Fruit fly (Drosophila melanogaster) whole organism, pupa: ENCODE results near the gene Lk.
A peak's percentile ranks its signal among the peaks of the same experiment; 100 is the strongest.

Source experiments
- CG10348 ChIP-seq: fragments of 200-800 bp; sonication (Bioruptor generic); IDR thresholded peaks from 2 replicates; pipeline ENCODE4 v1.3.6; 2022; ENCODE audit warnings: missing biosample characterization, missing genetic modification characterization
- CG12605 ChIP-seq: fragments of 200-800 bp; sonication (Bioruptor generic); IDR thresholded peaks from 2 replicates; pipeline ENCODE4 v1.3.6; 2022; ENCODE audit warnings: missing biosample characterization, missing genetic modification characterization
- CG13204 ChIP-seq: fragments of 200-800 bp; sonication (Bioruptor generic); optimal IDR thresholded peaks from 2 replicates; lab custom pipeline; 2018; ENCODE audit warnings: missing biosample characterization, mild to moderate bottlenecking, missing genetic modification characterization, moderate library complexity
- CG14655 ChIP-seq: fragments of 200-800 bp; sonication (Bioruptor generic); optimal IDR thresholded peaks from 3 replicates; lab custom pipeline; 2017; ENCODE audit warnings: mild to moderate bottlenecking, missing biosample characterization, missing genetic modification reagents, missing genetic modification characterization
- CG15710 ChIP-seq: fragments of 200-800 bp; sonication (Bioruptor generic); optimal IDR thresholded peaks from 2 replicates; lab custom pipeline; 2018; ENCODE audit warnings: missing biosample characterization, mild to moderate bottlenecking, missing genetic modification characterization, moderate library complexity
- CG17806 ChIP-seq: fragments of 200-800 bp; sonication (Bioruptor generic); optimal IDR thresholded peaks from 2 replicates; lab custom pipeline; 2018; ENCODE audit warnings: missing biosample characterization, mild to moderate bottlenecking, missing genetic modification characterization, moderate library complexity
- CG32121 ChIP-seq: fragments of 200-800 bp; sonication (Bioruptor generic); IDR thresholded peaks from 2 replicates; pipeline ENCODE4 v1.3.6; 2022; ENCODE audit warnings: missing biosample characterization, missing genetic modification characterization
- CG34367 ChIP-seq: fragments of 200-800 bp; sonication (Bioruptor generic); optimal IDR thresholded peaks from 2 replicates; lab custom pipeline; 2018; ENCODE audit warnings: missing biosample characterization, mild to moderate bottlenecking, missing genetic modification characterization
- CG4496 ChIP-seq: fragments of 200-800 bp; sonication (Bioruptor generic); IDR thresholded peaks from 3 replicates; pipeline ENCODE4 v1.3.6; 2022; ENCODE audit warnings: missing biosample characterization, missing genetic modification characterization
- CG8159 ChIP-seq: fragments of 200-800 bp; sonication (Bioruptor generic); optimal IDR thresholded peaks from 3 replicates; lab custom pipeline; 2018; ENCODE audit warnings: missing biosample characterization, mild to moderate bottlenecking, missing genetic modification characterization, moderate library complexity
- CG8301 ChIP-seq: fragments of 200-800 bp; sonication (Bioruptor generic); optimal IDR thresholded peaks from 2 replicates; lab custom pipeline; 2018; ENCODE audit warnings: missing biosample characterization, mild to moderate bottlenecking, missing genetic modification characterization
- CG9948 ChIP-seq: fragments of 200-800 bp; sonication (Bioruptor generic); optimal IDR thresholded peaks from 2 replicates; lab custom pipeline; 2018; ENCODE audit warnings: missing biosample characterization, mild to moderate bottlenecking, missing genetic modification characterization, moderate library complexity
- D1 ChIP-seq: fragments of 200-800 bp; sonication (Bioruptor generic); optimal IDR thresholded peaks from 2 replicates; lab custom pipeline; 2018; ENCODE audit warnings: missing biosample characterization, mild to moderate bottlenecking, missing genetic modification characterization, moderate library complexity
- EcR ChIP-seq: fragments of 200-800 bp; sonication (Bioruptor generic); optimal IDR thresholded peaks from 3 replicates; lab custom pipeline; 2019; ENCODE audit warnings: missing biosample characterization, missing genetic modification characterization, mild to moderate bottlenecking, moderate library complexity, missing genetic modification reagents
- Ets98B ChIP-seq: fragments of 200-800 bp; sonication (Bioruptor generic); IDR thresholded peaks from 2 replicates; pipeline ENCODE4 v1.3.6; 2022; ENCODE audit warnings: missing biosample characterization, missing genetic modification characterization
- Pif1A ChIP-seq: fragments of 200-800 bp; sonication (Bioruptor generic); optimal IDR thresholded peaks from 3 replicates; lab custom pipeline; 2016; ENCODE audit warnings: missing biosample characterization, missing genetic modification characterization
- Pif1B ChIP-seq: fragments of 200-800 bp; sonication (Bioruptor generic); optimal IDR thresholded peaks from 3 replicates; lab custom pipeline; 2016; ENCODE audit warnings: missing biosample characterization, missing genetic modification characterization
- Snoo ChIP-seq: fragments of 200-800 bp; sonication (Bioruptor generic); optimal IDR thresholded peaks from 3 replicates; lab custom pipeline; 2017; ENCODE audit warnings: missing biosample characterization, mild to moderate bottlenecking, missing genetic modification characterization, inconsistent platforms
- fd96Ca ChIP-seq: fragments of 200-800 bp; sonication (Bioruptor generic); IDR thresholded peaks from 3 replicates; pipeline ENCODE4 v1.3.6; 2022; ENCODE audit warnings: missing biosample characterization, missing genetic modification characterization
- gl ChIP-seq: fragments of 200-800 bp; sonication (Bioruptor generic); optimal IDR thresholded peaks from 2 replicates; lab custom pipeline; 2018; ENCODE audit warnings: missing biosample characterization, mild to moderate bottlenecking, missing genetic modification characterization
- rn ChIP-seq: fragments of 200-800 bp; sonication (Bioruptor generic); IDR thresholded peaks from 2 replicates; pipeline ENCODE4 v1.3.6; 2022; ENCODE audit warnings: missing biosample characterization, missing genetic modification characterization

The Lk gene

DNA sequence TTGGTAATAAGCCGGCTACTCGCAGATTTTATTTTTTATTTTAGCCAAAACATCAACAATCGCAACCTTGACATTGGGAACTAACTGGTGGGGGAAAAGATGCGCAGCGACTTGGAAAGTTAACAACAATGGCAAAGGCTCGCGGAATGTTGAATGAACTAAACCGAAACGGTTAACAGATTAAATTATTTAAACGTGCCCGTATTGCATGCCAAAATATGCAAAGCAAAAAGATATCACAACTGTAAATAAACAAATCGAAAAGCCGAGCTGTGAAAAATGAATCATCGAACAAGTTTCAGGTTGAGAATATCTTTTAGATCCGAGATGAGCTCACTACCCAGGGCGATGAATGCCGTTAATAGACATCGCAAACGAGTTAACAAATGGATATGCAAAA, 27.5 kb downstream of the Lk start:
- TF ChIP-seq CG8301 (no peak), CG10348 (GFP tag; lab: Robert Waterston, UW) (no peak), CG32121 (no peak), Snoo (no peak), fd96Ca (no peak), CG4496 (GFP tag; lab: Robert Waterston, UW) (no peak), CG13204 (GFP tag; lab: Kevin White, UChicago) (no peak), Pif1B (no peak), D1 (tag; lab: Kevin White, UChicago) (no peak), CG9948 (tag; lab: Kevin White, UChicago) (no peak), CG34367 (tag; lab: Kevin White, UChicago) (no peak), CG8159 (tag; lab: Kevin White, UChicago) (no peak), CG17806 (no peak), gl (tag; lab: Kevin White, UChicago) (no peak), CG14655 (GFP tag; lab: Kevin White, UChicago) (no peak), CG15710 (tag; lab: Kevin White, UChicago) (no peak), Pif1A (no peak), rn (GFP tag; lab: Robert Waterston, UW) (no peak)

- TF ChIP-seq CG9948 (tag; lab: Kevin White, UChicago) (no peak), EcR (GFP tag; lab: Kevin White, UChicago) (no peak), CG32121 (no peak), Pif1B (no peak), CG12605 (GFP tag; lab: Robert Waterston, UW) (no peak), CG14655 (GFP tag; lab: Kevin White, UChicago) (peak; percentile 6), CG10348 (GFP tag; lab: Robert Waterston, UW) (no peak), rn (GFP tag; lab: Robert Waterston, UW) (no peak), CG34367 (tag; lab: Kevin White, UChicago) (no peak), Ets98B (GFP tag; lab: Robert Waterston, UW) (no peak), Pif1A (no peak), CG8301 (peak; percentile 28), CG17806 (no peak), fd96Ca (no peak), CG4496 (GFP tag; lab: Robert Waterston, UW) (no peak)
Measured at dm6 chr3L:14531802-14532201, 28.8 kb downstream of the Lk start.

DNA sequence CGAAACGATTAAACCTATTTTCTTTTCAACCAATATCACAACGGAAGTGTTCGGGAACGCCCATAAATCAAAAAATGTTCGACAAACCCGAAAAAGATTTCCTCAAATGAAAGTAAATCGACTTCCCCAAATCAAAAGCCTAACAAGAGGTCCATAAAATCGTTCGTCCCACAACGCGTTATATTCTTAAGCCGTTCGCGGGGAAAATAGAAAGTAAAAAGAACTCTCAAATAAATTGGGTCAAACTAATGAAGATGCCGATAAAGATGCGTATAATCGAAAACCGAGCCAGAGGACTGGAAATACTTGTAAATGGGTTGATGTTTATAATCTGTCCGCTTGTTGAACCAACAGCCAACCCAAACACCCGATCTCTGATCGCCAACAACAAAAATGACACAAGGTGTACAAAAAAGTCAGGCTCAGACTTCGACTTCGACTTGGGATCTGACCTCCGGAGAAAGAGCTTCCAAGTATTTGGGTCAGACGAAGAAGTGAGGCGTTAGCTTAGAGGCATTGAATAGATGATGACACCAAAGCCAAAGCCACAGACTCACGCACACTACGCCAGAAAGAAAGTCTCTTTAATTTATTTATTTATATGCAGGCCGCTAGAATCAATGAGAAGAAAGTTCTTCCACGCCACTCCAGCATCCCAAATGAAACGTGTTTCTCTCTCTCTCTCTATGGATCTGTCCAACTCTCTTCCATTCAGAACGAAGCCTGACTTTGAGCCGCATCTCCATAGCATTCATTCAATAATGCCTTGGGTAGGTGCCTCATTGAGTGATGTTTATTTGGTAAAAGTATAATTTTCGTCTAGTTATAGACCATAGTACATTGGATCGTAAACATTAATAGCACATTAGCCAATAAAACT, 37.8 kb downstream of the Lk start:
- no peak for TF ChIP-seq D1 (tag; lab: Kevin White, UChicago)
- TF ChIP-seq CG12605 (GFP tag; lab: Robert Waterston, UW), result no peak
- no peak for TF ChIP-seq CG8301
- TF ChIP-seq CG32121, result no peak
- TF ChIP-seq fd96Ca, result no peak
- no peak for TF ChIP-seq Pif1A
- no peak for TF ChIP-seq CG8159 (tag; lab: Kevin White, UChicago)
- no peak for TF ChIP-seq gl (tag; lab: Kevin White, UChicago)

DNA sequence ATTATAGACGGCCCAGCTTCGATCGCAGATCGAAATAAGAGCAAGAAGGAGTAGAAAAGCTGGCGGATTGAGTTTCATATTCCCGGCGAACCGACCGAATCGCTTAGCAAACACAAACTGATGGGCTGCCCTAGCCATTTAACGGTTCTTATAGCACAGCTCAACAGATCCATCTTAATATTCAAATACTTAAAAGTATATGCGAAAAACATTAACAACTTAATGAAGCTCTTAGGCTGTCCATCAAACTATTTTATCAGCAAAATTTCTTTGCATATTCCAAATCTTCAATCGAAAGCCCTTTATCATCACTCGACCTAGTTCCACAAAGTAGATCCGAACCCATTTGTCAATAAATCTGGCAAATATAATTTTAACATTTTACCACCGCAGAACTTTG, 39.0 kb downstream of the Lk start, which contains the start of gene CG4613:
TSS of gene CG4613 (minus strand) at position 101 of the 400 bp plus-strand sequence.
- TF ChIP-seq CG34367 (tag; lab: Kevin White, UChicago) (no peak), CG14655 (GFP tag; lab: Kevin White, UChicago) (no peak), CG17806 (no peak), rn (GFP tag; lab: Robert Waterston, UW) (no peak), CG15710 (tag; lab: Kevin White, UChicago) (no peak), CG13204 (GFP tag; lab: Kevin White, UChicago) (no peak), Snoo (no peak), Pif1A (no peak), Pif1B (no peak), CG32121 (no peak), CG8301 (no peak), CG12605 (GFP tag; lab: Robert Waterston, UW) (no peak), CG8159 (tag; lab: Kevin White, UChicago) (no peak), CG9948 (tag; lab: Kevin White, UChicago) (no peak), CG10348 (GFP tag; lab: Robert Waterston, UW) (no peak), fd96Ca (no peak), CG4496 (GFP tag; lab: Robert Waterston, UW) (no peak), Ets98B (GFP tag; lab: Robert Waterston, UW) (no peak), gl (tag; lab: Kevin White, UChicago) (no peak), EcR (GFP tag; lab: Kevin White, UChicago) (no peak)

DNA sequence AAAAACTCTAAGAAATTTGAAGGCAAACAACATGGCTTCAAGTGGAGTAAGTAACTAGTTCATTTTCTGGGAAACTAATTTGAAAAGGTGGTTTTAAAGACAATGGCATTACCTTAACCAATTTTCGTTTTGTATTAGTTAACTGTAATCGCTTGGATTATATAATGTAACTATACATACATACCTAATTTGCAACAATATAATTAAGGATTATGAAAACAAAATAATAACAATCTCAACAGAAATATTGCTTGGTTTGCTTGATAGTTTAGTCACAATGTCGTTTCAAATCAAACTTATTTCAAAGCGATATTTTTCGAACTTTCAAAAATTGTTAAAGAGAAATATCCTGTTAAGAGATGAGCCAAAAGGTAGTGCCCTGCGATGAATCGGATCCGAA, 43.0 kb downstream of the Lk start, which contains the start of gene CG9592:
TSS of gene CG9592 (plus strand) at position 301 of the 400 bp plus-strand sequence.
- TF ChIP-seq CG14655 (GFP tag; lab: Kevin White, UChicago) (no peak), CG8159 (tag; lab: Kevin White, UChicago) (no peak), rn (GFP tag; lab: Robert Waterston, UW) (no peak), CG12605 (GFP tag; lab: Robert Waterston, UW) (no peak), CG4496 (GFP tag; lab: Robert Waterston, UW) (no peak), CG32121 (no peak), fd96Ca (no peak), CG13204 (GFP tag; lab: Kevin White, UChicago) (no peak), Pif1A (no peak), Pif1B (no peak), CG8301 (no peak), CG17806 (no peak), D1 (tag; lab: Kevin White, UChicago) (no peak), CG9948 (tag; lab: Kevin White, UChicago) (no peak), gl (tag; lab: Kevin White, UChicago) (no peak), CG10348 (GFP tag; lab: Robert Waterston, UW) (no peak)
